Fruit fly (Drosophila melanogaster): Measurements from ENCODE around the gene CG12607.

Gene CG12607

DNA sequence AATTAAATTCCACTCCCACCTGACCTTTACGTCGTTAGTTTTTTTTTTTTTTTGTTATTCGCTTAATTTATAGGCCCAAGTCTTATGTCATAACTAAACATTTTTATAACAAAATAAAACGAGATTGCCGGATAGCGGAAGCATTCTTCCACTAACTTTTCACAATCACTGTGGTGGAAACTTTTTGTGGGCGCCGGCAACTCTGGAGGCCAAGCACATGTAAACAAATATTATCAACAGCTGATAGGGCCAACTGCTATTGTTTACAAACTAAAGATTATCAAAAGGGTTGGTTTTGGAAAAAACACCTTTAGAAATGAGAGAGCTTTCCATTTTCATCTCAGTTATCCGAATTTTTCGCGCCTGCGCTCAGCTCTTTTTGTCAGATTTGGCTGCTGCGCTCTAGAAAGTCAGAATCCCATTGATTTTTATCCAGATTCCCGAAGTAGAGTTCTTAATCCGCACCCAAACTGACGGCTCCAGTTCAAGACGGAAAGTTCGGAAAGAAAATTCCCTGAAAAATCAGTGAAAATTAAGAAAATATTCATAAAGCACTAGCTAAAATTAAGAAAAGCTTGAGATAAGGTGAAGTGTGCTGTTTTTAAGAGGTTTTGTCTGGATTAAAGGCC, 17.3 kb upstream of the CG12607 start, which contains the start of gene nAChRbeta1:
TSS of gene nAChRbeta1 (plus strand) at position 432 of the 629 bp plus-strand sequence.
- peak; percentile 32 for TF ChIP-seq svp (GFP tag)
- no peak for TF ChIP-seq CG6276 (GFP tag; optimal IDR thresholded peaks at IDR 0.05)

DNA sequence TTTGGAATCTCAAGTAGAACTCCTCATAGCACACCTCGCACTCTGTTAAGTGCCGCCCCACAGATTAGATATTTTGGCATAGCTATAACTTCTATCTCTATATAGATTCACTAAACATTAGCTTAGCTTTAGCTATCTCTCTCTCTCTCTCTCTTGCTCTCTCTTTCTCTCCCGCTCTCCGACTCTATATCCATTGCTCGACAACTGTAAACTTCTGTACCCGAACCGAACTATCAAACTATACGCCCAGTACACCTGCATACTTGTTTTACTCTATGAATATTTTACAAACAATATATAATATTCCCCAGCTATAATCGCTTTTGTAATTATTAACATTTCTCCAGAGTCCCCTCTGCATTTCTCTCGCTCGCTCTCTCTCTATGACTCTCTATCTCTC, 16.0 kb upstream of the CG12607 start:
- no peak for TF ChIP-seq lz (GFP tag; optimal IDR thresholded peaks at IDR 0.05)
- TF ChIP-seq CG34406 (GFP tag; optimal IDR thresholded peaks at IDR 0.05) = no peak
- TF ChIP-seq fd59A (GFP tag; optimal IDR thresholded peaks at IDR 0.05) = no peak
- TF ChIP-seq CG10631 (GFP tag; optimal IDR thresholded peaks at IDR 0.05) = no peak

DNA sequence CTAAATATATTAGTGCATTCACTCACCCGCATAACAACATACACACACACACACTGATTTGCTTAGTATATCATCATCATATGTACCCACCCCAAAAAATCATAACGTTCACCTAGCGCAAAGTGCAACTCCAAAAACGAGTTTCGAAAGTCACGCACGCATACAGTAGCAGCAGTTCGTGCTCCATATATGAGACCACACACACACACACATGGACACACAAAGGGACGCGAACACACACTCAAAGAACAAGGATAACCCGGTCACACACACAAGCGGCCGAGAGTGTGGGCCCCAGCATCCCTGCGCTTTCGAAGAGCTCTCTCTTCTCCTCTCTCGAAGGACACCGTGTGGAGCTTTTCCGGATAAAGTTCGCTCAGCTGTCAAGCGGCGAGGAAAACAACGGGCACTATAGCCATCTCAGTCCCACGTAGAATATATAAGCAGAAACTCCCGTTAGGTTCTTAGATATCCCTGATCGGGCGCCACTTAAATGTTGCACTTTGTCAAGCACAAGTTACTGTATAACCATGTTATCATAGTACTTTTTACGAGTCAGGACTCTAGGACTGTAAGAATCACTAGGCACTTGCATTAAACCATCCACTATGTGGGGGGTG, 15.2 kb upstream of the CG12607 start:
- TF ChIP-seq svp (GFP tag) = peak; percentile 9
- no peak for TF ChIP-seq CG31627 (GFP tag; optimal IDR thresholded peaks at IDR 0.05)

DNA sequence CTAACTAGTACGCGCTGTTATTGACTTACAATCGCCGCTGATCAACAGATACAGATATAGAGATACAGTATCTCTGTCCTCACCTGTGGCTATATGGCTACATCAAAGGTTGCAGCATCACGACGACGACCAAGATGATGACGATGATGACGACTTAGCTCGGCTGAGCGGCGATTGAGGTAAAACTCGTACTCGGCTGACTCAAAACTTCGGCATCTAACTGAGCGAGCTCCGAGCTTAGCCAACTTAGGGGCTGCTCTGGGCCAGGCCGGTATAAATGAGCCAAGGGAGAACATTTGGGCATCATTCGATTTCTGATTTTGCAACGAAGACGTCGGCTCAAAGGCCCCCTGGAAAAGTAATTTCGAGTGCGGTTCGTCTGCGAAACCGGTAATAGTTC, 10.0 kb upstream of the CG12607 start, which contains the start of gene CG15021:
TSS of gene CG15021 (plus strand) at position 301 of the 400 bp plus-strand sequence.
- TF ChIP-seq CG32006 (GFP tag; optimal IDR thresholded peaks at IDR 0.05) (no peak), achi (GFP tag; optimal IDR thresholded peaks at IDR 0.05) (no peak), fkh (GFP tag; optimal IDR thresholded peaks at IDR 0.05) (no peak), CG9139 (GFP tag; optimal IDR thresholded peaks at IDR 0.05) (no peak), Gug (GFP tag; IDR thresholded peaks at IDR 0.05) (no peak), CG10669 (GFP tag; optimal IDR thresholded peaks at IDR 0.05) (no peak), Sox14 (GFP tag; optimal IDR thresholded peaks at IDR 0.05) (no peak), dsx (GFP tag; optimal IDR thresholded peaks at IDR 0.05; ENCODE audit: poor library complexity, severe bottlenecking) (no peak), CG4318 (GFP tag; optimal IDR thresholded peaks at IDR 0.05) (no peak), Met (GFP tag; optimal IDR thresholded peaks at IDR 0.05) (no peak), CG11902 (GFP tag; optimal IDR thresholded peaks at IDR 0.05) (no peak)

- TF ChIP-seq OdsH (GFP tag; optimal IDR thresholded peaks at IDR 0.05) (no peak), Eip78C (GFP tag) (no peak), dsx (GFP tag; optimal IDR thresholded peaks at IDR 0.05; ENCODE audit: poor library complexity, severe bottlenecking) (no peak), CG1621 (tag; optimal IDR thresholded peaks at IDR 0.05) (no peak), Hr4 (GFP tag; optimal IDR thresholded peaks at IDR 0.05) (no peak), CG3032 (tag; optimal IDR thresholded peaks at IDR 0.05) (no peak), pdm3 (GFP tag; optimal IDR thresholded peaks at IDR 0.05) (no peak), fkh (GFP tag; optimal IDR thresholded peaks at IDR 0.05) (no peak), CG11762 (GFP tag; optimal IDR thresholded peaks at IDR 0.05; ENCODE audit: insufficient read depth) (no peak), CG7368 (GFP tag; optimal IDR thresholded peaks at IDR 0.05) (no peak)
Observed at dm6 chr3L:4440153-4440552, 6.2 kb upstream of the CG12607 start.

- no peak for TF ChIP-seq CG11762 (GFP tag; optimal IDR thresholded peaks at IDR 0.05; ENCODE audit: insufficient read depth)
- no peak for TF ChIP-seq svp (GFP tag)
- no peak for TF ChIP-seq CG34406 (GFP tag; optimal IDR thresholded peaks at IDR 0.05)
- TF ChIP-seq Sox102F (GFP tag; optimal IDR thresholded peaks at IDR 0.05) = no peak
- no peak for TF ChIP-seq CG8632 (GFP tag; optimal IDR thresholded peaks at IDR 0.05)
- TF ChIP-seq vri (GFP tag; optimal IDR thresholded peaks at IDR 0.05) = no peak
- no peak for TF ChIP-seq eg (GFP tag; IDR thresholded peaks at IDR 0.05)
- TF ChIP-seq Lpt (GFP tag; optimal IDR thresholded peaks at IDR 0.05) = no peak
- TF ChIP-seq CG6163 (GFP tag; IDR thresholded peaks at IDR 0.05) = no peak
- no peak for TF ChIP-seq Eip93F (GFP tag; optimal IDR thresholded peaks at IDR 0.05)
- TF ChIP-seq Sox14 (GFP tag; optimal IDR thresholded peaks at IDR 0.05) = no peak
Observed at dm6 chr3L:4442168-4442567, 4.2 kb upstream of the CG12607 start.
